Worm (Caenorhabditis elegans) whole organism, L4 larva: ENCODE measurements around the gene str-20.

Experiments used
- fos-1 ChIP-seq: fragments of 150-350 bp; optimal IDR thresholded peaks from 2 replicates; lab custom pipeline; 2014; ENCODE audit warnings: missing biosample characterization, missing genetic modification characterization
- unc-130 ChIP-seq: sonication (generic microtip); optimal IDR thresholded peaks from 2 replicates; lab custom pipeline; 2016; ENCODE audit warnings: missing genetic modification reagents, missing genetic modification characterization, missing compliant biosample characterization
- zip-11 ChIP-seq: fragments of 200-800 bp; sonication (Bioruptor generic); IDR thresholded peaks from 2 replicates; pipeline ENCODE4 v1.3.6; 2022; ENCODE audit warnings: missing genetic modification characterization, missing compliant biosample characterization

DNA sequence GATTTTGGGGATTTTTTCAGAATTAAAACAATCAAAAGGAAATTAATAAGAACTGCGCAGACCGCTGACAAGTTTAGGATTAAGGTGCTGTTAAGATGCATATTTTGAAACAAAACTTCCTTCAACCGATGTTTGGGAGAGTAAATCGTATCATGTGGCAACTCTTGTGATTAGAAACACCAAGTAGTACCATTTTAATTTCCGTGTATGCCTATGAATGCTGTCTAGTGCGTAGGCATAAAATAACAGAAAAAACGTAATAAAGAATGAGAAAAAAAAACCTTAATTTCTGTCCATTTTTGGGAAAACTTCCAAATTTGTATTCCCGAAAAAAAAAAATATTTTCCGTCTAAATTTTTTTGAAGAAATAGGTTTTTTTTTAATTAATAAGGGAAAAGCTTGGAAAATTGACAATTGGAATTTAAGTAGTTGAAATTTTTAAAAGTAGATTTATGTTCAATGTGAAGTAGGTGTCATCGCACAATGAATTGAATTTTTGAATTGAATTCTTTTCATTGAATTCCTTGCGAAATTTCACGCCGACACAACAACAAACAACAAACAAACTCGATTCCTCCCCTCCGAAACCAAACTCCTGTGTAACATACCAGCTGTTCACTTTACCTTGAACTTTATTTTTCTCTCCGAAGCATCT lies 3.5 kb upstream of the str-20 start, which contains the start of the genes str-262 and srp-1:
- no peak for TF ChIP-seq zip-11 (GFP tag; lab: Robert Waterston, UW)
- TF ChIP-seq fos-1 (tag; lab: Kevin White, UChicago): no peak
- no peak for TF ChIP-seq unc-130 (GFP tag; lab: Kevin White, UChicago)
